Fruit fly (Drosophila melanogaster): ENCODE results near the gene CkIIalpha-i1.
A peak's percentile ranks its signal among the peaks of the same experiment; 100 is the strongest.

Gene CkIIalpha-i1

DNA sequence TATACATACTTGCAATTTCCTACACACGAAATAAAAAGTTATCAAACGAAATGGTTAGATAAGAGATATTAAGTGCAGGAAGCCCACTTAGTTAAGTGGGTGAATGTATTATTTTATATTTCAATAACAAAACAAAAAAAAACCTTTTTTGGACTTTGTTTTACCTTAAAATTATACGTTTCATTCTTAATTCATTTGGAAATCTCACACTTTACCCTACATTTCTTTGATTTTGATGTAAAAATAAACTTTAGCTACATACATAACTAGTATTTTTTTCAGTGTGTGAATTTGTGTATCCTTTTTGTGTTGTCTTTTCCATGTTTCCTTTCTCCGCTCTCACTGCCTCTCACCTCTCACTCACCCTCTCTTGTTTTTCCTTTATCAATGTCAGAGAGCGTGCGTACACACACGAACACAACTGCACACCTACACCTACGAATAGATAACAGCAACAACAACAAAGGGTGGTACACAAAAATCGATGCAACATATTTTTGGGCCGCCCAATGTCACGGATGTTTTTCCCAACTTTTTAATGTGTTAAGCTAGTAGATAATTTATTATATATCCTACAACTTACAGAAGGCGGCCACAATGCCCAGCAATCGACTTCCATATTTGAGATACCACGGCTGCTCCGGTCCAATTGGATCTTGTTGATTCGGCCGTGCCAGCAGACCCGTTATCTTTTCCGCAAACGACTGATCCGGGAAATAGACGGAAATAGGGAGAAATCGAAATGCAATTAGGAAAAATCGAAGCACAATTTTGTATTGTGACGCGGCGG, 1.2 kb upstream of the CkIIalpha-i1 start (continued):
- TF ChIP-seq odd (GFP tag; optimal IDR thresholded peaks at IDR 0.05) (peak; percentile 36), CG5180 (GFP tag; optimal IDR thresholded peaks at IDR 0.05) (peak; percentile 55), Ada2b (GFP tag; IDR thresholded peaks at IDR 0.05) (peak; percentile 57), CG4360 (GFP tag; IDR thresholded peaks at IDR 0.05) (peak; percentile 98), Ssrp (tag; optimal IDR thresholded peaks at IDR 0.05) (peak; percentile 53), knrl (GFP tag; IDR thresholded peaks at IDR 0.05; ENCODE audit: partially characterized antibody) (no peak), exex (tag; optimal IDR thresholded peaks at IDR 0.05) (peak; percentile 17), gem (tag; optimal IDR thresholded peaks at IDR 0.05) (peak; percentile 90), BEAF-32 (GFP tag; optimal IDR thresholded peaks at IDR 0.05) (no peak), lola (GFP tag; optimal IDR thresholded peaks at IDR 0.05) (peak in 1 of 3 experiments; percentile 71), wor (GFP tag; IDR thresholded peaks at IDR 0.05) (no peak), oc (tag; optimal IDR thresholded peaks at IDR 0.05) (no peak), CkIIα-i1 (GFP tag; IDR thresholded peaks at IDR 0.05) (no peak), CG12155 (GFP tag; optimal IDR thresholded peaks at IDR 0.05) (peak; percentile 65), Spps (tag; optimal IDR thresholded peaks at IDR 0.05) (peak; percentile 51), gfzf (GFP tag; optimal IDR thresholded peaks at IDR 0.05) (no peak), CG7963 (GFP tag; IDR thresholded peaks at IDR 0.05; ENCODE audit: partially characterized antibody) (no peak), CG3847 (GFP tag; IDR thresholded peaks at IDR 0.05) (0 out of 2 replicates have a peak, but pooled peaks have one; percentile 25)

DNA sequence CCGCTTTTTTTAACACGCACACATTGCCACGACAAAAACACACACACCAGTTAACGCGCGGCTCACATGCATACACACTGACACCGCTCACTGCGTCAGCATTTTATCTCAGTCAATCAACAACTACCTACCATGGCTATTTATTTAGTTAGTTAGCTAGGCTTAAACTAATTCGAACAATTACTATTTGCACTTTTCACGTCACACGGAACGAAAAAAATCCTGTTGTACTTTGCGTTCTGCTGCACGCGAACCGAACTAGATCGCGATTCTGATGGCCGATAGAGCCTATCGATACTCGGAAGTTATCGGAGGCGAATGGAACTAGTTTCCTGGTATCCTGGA, 664 bp upstream of the CkIIalpha-i1 start, which contains the start of gene fwe:
TSS of gene fwe (minus strand) at position 268 of the 345 bp plus-strand sequence.
- TF ChIP-seq dimm (GFP tag; IDR thresholded peaks at IDR 0.05) = no peak
- TF ChIP-seq hbn (GFP tag; IDR thresholded peaks at IDR 0.05; ENCODE audit: partially characterized antibody) = peak; percentile 23; the same call in 1 of the 2 replicates
- no peak for TF ChIP-seq CG12299 (tag; optimal IDR thresholded peaks at IDR 0.05)
- no peak for TF ChIP-seq kay (GFP tag; optimal IDR thresholded peaks at IDR 0.05)
- peak; percentile 80 for TF ChIP-seq Bgb (GFP tag; IDR thresholded peaks at IDR 0.05; ENCODE audit: partially characterized antibody)
- TF ChIP-seq Ravus (GFP tag; IDR thresholded peaks at IDR 0.05) = no peak
- peak; percentile 88 for TF ChIP-seq bbx (GFP tag; IDR thresholded peaks at IDR 0.05; ENCODE audit: partially characterized antibody)
- peak; percentile 19; the same call in 1 of the 3 replicates for TF ChIP-seq row (GFP tag; IDR thresholded peaks at IDR 0.05)
- TF ChIP-seq CG8924 (tag; optimal IDR thresholded peaks at IDR 0.05) = no peak
- no peak for TF ChIP-seq CG8290 (GFP tag; optimal IDR thresholded peaks at IDR 0.05)
- TF ChIP-seq CG8290 (tag; optimal IDR thresholded peaks at IDR 0.05) = peak in 1 of 2 experiments; percentile 55
- no peak for TF ChIP-seq Mad (GFP tag; optimal IDR thresholded peaks at IDR 0.05)
- no peak for TF ChIP-seq gt (GFP tag; IDR thresholded peaks at IDR 0.05)
- peak; percentile 43; the same call in 1 of the 2 replicates for TF ChIP-seq CG42726 (GFP tag; IDR thresholded peaks at IDR 0.05; ENCODE audit: partially characterized antibody)
- no peak for TF ChIP-seq exex (tag; optimal IDR thresholded peaks at IDR 0.05)
- no peak for TF ChIP-seq Nf-YB (GFP tag; optimal IDR thresholded peaks at IDR 0.05)
- TF ChIP-seq vnd (GFP tag; IDR thresholded peaks at IDR 0.05; ENCODE audit: partially characterized antibody) = peak; percentile 4
- TF ChIP-seq MESR4 (GFP tag; optimal IDR thresholded peaks at IDR 0.05) = peak; percentile 69
- TF ChIP-seq Aef1 (GFP tag; IDR thresholded peaks at IDR 0.05) = no peak
- TF ChIP-seq Lpt (GFP tag; optimal IDR thresholded peaks at IDR 0.05) = no peak
- TF ChIP-seq z (GFP tag; IDR thresholded peaks at IDR 0.05) = no peak
- TF ChIP-seq Hsf (GFP tag; optimal IDR thresholded peaks at IDR 0.05) = no peak
- no peak for TF ChIP-seq gce (GFP tag; IDR thresholded peaks at IDR 0.05)
- peak; percentile 16; the same call in 1 of the 2 replicates for TF ChIP-seq CG2129 (GFP tag; IDR thresholded peaks at IDR 0.05; ENCODE audit: partially characterized antibody)
- TF ChIP-seq Dp (GFP tag; optimal IDR thresholded peaks at IDR 0.05) = no peak
- TF ChIP-seq CG10321 (GFP tag; IDR thresholded peaks at IDR 0.05) = no peak
- no peak for TF ChIP-seq CG13424 (tag; optimal IDR thresholded peaks at IDR 0.05)
- TF ChIP-seq psq (GFP tag; optimal IDR thresholded peaks at IDR 0.05) = no peak
- no peak for TF ChIP-seq CG6175 (GFP tag; IDR thresholded peaks at IDR 0.05)
- TF ChIP-seq CoRest (tag; optimal IDR thresholded peaks at IDR 0.05) = no peak
- no peak for TF ChIP-seq CG8944 (GFP tag; optimal IDR thresholded peaks at IDR 0.05)
- no peak for TF ChIP-seq CG32772 (GFP tag; IDR thresholded peaks at IDR 0.05)
